Fruit fly (Drosophila melanogaster) S2 (cell line): Measurements from ENCODE around the gene Msr-110.

Experiments used
- CG8478 ChIP-seq: fragments of >200 bp; optimal IDR thresholded peaks from 2 replicates; lab custom pipeline; 2018
- CTCF ChIP-seq, 2 experiments: fragments of >200 bp; optimal IDR thresholded peaks; 2 replicates each; lab custom pipeline; 2018

dm6 chr3L:5594163-5594715 is 17.1 kb upstream of the Msr-110 start:
- TF ChIP-seq CTCF (optimal IDR thresholded peaks at IDR 0.05; lab: Kevin White, UChicago), result no peak
- TF ChIP-seq CG8478, result no peak
